Fruit fly (Drosophila melanogaster): ENCODE measurements around the gene CG13760.
A peak's percentile ranks its signal among the peaks of the same experiment; 100 is the strongest.

The CG13760 gene

DNA sequence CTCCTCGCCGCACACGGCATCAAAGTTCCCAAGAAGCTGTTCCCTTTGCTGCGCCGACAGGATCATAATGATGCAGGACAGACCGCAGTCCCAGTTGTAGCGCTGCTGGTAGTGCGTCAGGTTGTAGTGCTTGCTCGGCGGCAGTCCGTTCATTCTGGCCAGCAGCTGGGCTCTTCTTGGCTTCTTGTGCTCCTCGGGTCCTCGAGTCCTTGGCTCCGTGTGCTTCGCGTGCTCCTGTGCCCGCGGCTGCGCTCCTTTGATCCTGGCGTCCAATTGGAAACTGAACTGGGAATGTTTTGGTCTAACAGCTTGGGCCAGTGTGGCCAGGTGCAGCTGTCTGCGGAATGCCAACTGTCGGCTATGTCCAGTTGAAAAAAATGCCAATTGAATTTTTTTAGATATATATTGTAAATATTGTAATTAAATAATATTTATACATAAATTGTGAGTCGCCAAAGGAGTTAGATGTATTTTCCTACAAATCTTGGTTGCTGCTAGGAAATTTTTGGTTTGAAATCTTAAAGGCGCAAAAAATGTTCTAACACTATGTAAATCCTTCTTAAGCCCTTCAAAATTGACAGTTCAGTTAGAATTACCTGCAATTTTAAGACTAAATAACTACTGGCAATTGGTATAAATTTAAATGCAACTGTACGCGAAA is at the start of gene CG13760 (continued):
- TF ChIP-seq ind (GFP tag; optimal IDR thresholded peaks at IDR 0.05) (peak; percentile 6), aop (GFP tag; IDR thresholded peaks at IDR 0.05) (no peak), CG18599 (GFP tag; optimal IDR thresholded peaks at IDR 0.05) (no peak), phol (tag; optimal IDR thresholded peaks at IDR 0.05) (peak; percentile 63), az2 (GFP tag; optimal IDR thresholded peaks at IDR 0.05) (no peak), pho (GFP tag; optimal IDR thresholded peaks at IDR 0.05) (no peak), sob (GFP tag; IDR thresholded peaks at IDR 0.05) (no peak), nom (GFP tag; optimal IDR thresholded peaks at IDR 0.05) (peak; percentile 13), CG14667 (GFP tag; IDR thresholded peaks at IDR 0.05) (no peak), bbx (GFP tag; IDR thresholded peaks at IDR 0.05; ENCODE audit: partially characterized antibody) (peak; percentile 28; the same call in 1 of the 2 replicates), CG5953 (GFP tag; IDR thresholded peaks at IDR 0.05) (no peak), tgo (GFP tag; IDR thresholded peaks at IDR 0.05) (no peak), fru (optimal IDR thresholded peaks at IDR 0.05) (no peak), Med (GFP tag) (peak; percentile 46), CG10267 (tag; optimal IDR thresholded peaks at IDR 0.05) (peak; percentile 19), sens (GFP tag) (no peak), Dref (GFP tag; IDR thresholded peaks at IDR 0.05) (no peak), CG9876 (GFP tag; optimal IDR thresholded peaks at IDR 0.05) (no peak), CG4424 (GFP tag; optimal IDR thresholded peaks at IDR 0.05) (peak; percentile 14), nmo (GFP tag; optimal IDR thresholded peaks at IDR 0.05) (peak; percentile 30), E2f1 (GFP tag; IDR thresholded peaks at IDR 0.05) (no peak), h (optimal IDR thresholded peaks at IDR 0.05) (no peak), CG14710 (tag; optimal IDR thresholded peaks at IDR 0.05) (peak; percentile 48), CG18476 (GFP tag; optimal IDR thresholded peaks at IDR 0.05) (no peak), al (GFP tag; IDR thresholded peaks at IDR 0.05) (no peak)

DNA sequence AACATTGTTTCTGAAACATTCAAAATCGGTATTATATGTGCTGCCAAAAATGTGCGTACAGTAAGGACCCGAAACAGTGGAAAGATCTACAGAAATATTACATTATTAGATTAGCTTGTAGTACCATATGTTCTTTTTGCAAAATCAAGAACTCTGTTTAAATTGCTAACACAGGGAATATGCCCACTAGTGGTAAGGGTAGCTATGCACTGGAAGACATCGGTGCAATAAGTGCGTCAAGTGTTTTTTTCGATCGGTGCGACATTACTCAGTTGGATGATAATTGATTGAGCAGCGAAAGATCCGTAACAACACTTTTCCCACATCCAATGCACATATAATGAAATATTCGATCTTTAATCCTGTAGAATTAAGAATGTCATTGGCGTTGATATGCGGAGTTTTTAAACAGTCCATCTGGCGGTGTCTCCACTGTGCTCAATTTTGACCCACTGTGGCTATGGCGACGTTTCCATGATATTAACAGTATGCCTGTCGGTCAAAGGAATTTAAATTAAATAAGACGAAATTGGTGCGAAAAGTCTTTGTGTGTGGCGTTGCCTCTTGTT is 49.7 kb upstream of the CG13760 start:
- TF ChIP-seq CG13775 (GFP tag; optimal IDR thresholded peaks at IDR 0.05) (peak; percentile 18), Rfx (GFP tag; IDR thresholded peaks at IDR 0.05) (peak; percentile 15; the same call in 1 of the 2 replicates), Hr78 (GFP tag; optimal IDR thresholded peaks at IDR 0.05) (no peak), esg (GFP tag; conservative IDR thresholded peaks at IDR 0.05) (no peak), corto (GFP tag; optimal IDR thresholded peaks at IDR 0.05) (no peak), chif (GFP tag; optimal IDR thresholded peaks at IDR 0.05) (peak in 1 of 2 experiments; percentile 17), HLH3B (GFP tag; IDR thresholded peaks at IDR 0.05) (0 out of 2 replicates have a peak, but pooled peaks have one; percentile 11), grau (tag; optimal IDR thresholded peaks at IDR 0.05) (peak; percentile 11), Ptx1 (GFP tag; IDR thresholded peaks at IDR 0.05) (0 out of 2 replicates have a peak, but pooled peaks have one; percentile 15), Hsf (GFP tag; optimal IDR thresholded peaks at IDR 0.05) (peak; percentile 11), CG3726 (GFP tag; IDR thresholded peaks at IDR 0.05) (0 out of 3 replicates have a peak, but pooled peaks have one; percentile 48), phol (tag; optimal IDR thresholded peaks at IDR 0.05) (peak; percentile 2), Taf1 (GFP tag; IDR thresholded peaks at IDR 0.05) (no peak), CG17361 (GFP tag; IDR thresholded peaks at IDR 0.05) (0 out of 3 replicates have a peak, but pooled peaks have one; percentile 11), Elba2 (GFP tag; optimal IDR thresholded peaks at IDR 0.05) (no peak), row (GFP tag; IDR thresholded peaks at IDR 0.05) (peak; percentile 30; the same call in 2 of the 3 replicates), CG33213 (GFP tag; optimal IDR thresholded peaks at IDR 0.05) (no peak), CG17612 (GFP tag; IDR thresholded peaks at IDR 0.05) (no peak), CG9727 (GFP tag; optimal IDR thresholded peaks at IDR 0.05) (peak; percentile 21), CG12391 (tag; optimal IDR thresholded peaks at IDR 0.05) (peak; percentile 0), CG17359 (tag; optimal IDR thresholded peaks at IDR 0.05) (peak; percentile 32), Ets65A (GFP tag) (peak; percentile 76), dysf (GFP tag; IDR thresholded peaks at IDR 0.05) (0 out of 3 replicates have a peak, but pooled peaks have one; percentile 23), bowl (GFP tag; IDR thresholded peaks at IDR 0.05) (no peak), Drgx (GFP tag; IDR thresholded peaks at IDR 0.05) (peak; percentile 41; the same call in 1 of the 2 replicates), sens (GFP tag) (peak; percentile 71), slbo (GFP tag; IDR thresholded peaks at IDR 0.05) (peak; percentile 21; the same call in 1 of the 2 replicates), CG10209 (GFP tag; optimal IDR thresholded peaks at IDR 0.05) (peak; percentile 9)

All from whole organism, embryonic.